Worm (Caenorhabditis elegans) whole organism, young adult: ENCODE results near the gene C44C1.1.

Source experiments
- D2030.7 ChIP-seq: fragments of 200-800 bp; sonication (Bioruptor generic); IDR thresholded peaks from 2 replicates; pipeline ENCODE4 v1.3.6; 2022; ENCODE audit warnings: missing genetic modification reagents, missing genetic modification characterization, missing compliant biosample characterization
- F10E7.11 ChIP-seq: sonication (generic microtip); optimal IDR thresholded peaks from 2 replicates; lab custom pipeline; 2017; ENCODE audit warnings: mild to moderate bottlenecking, missing genetic modification characterization, moderate library complexity, missing compliant biosample characterization
- F49E8.2 ChIP-seq: sonication (generic microtip); optimal IDR thresholded peaks from 3 replicates; lab custom pipeline; 2017; ENCODE audit warnings: missing genetic modification characterization, mild to moderate bottlenecking, missing compliant biosample characterization, antibody characterized with exemption, moderate library complexity; ENCODE audit not compliant: insufficient read depth
- F52B5.7 ChIP-seq: sonication (generic microtip); optimal IDR thresholded peaks from 2 replicates; lab custom pipeline; 2016; ENCODE audit warnings: mild to moderate bottlenecking, missing genetic modification characterization, missing compliant biosample characterization
- lir-1 ChIP-seq: fragments of 200-800 bp; sonication (Bioruptor generic); conservative IDR thresholded peaks from 2 replicates; pipeline ENCODE4 v1.3.6; 2022; ENCODE audit warnings: missing genetic modification reagents, missing genetic modification characterization, missing compliant biosample characterization
- mel-28 ChIP-seq: sonication (generic microtip); optimal IDR thresholded peaks from 2 replicates; lab custom pipeline; 2016; ENCODE audit warnings: borderline replicate concordance, mild to moderate bottlenecking, missing genetic modification characterization, missing compliant biosample characterization
- sdz-38 ChIP-seq: sonication (generic microtip); optimal IDR thresholded peaks from 2 replicates; lab custom pipeline; 2016; ENCODE audit warnings: missing genotype, missing genetic modification characterization, missing compliant biosample characterization
- somi-1 ChIP-seq: fragments of 200-800 bp; sonication (Bioruptor generic); optimal IDR thresholded peaks from 2 replicates; lab custom pipeline; 2018; ENCODE audit warnings: mild to moderate bottlenecking, missing genetic modification characterization, missing compliant biosample characterization
- unc-62 ChIP-seq: fragments of 150-350 bp; optimal IDR thresholded peaks from 2 replicates; lab custom pipeline; 2014; ENCODE audit warnings: missing biosample characterization, missing genetic modification reagents, missing genetic modification characterization

ce11 chrX:933504-933903 lies 47.1 kb upstream of the C44C1.1 start, which contains the start of gene F35H12.1:
- no peak for TF ChIP-seq F49E8.2 (tag; lab: Kevin White, UChicago)
- no peak for TF ChIP-seq lir-1 (GFP tag; lab: Robert Waterston, UW)
- no peak for TF ChIP-seq F52B5.7
- TF ChIP-seq unc-62 (GFP tag; lab: Kevin White, UChicago), result no peak
- TF ChIP-seq somi-1 (GFP tag; lab: Kevin White, UChicago), result no peak
- no peak for TF ChIP-seq F10E7.11 (tag; lab: Kevin White, UChicago)
- no peak for TF ChIP-seq sdz-38 (tag; lab: Kevin White, UChicago)
- TF ChIP-seq D2030.7 (GFP tag; lab: Robert Waterston, UW), result no peak
- no peak for TF ChIP-seq mel-28 (tag; lab: Kevin White, UChicago)
